Worm (Caenorhabditis elegans): ENCODE data around the gene gcy-20.

ce11 chrV:16282147-16282546 is 28.6 kb upstream of the gcy-20 start, which contains the start of gene F28G4.2:
- TF ChIP-seq ama-1 (optimal IDR thresholded peaks at IDR 0.05) (no peak), hmbx-1 (tag; optimal IDR thresholded peaks at IDR 0.05) (no peak), pes-1 (GFP tag; IDR thresholded peaks at IDR 0.05) (no peak), sea-1 (GFP tag; conservative IDR thresholded peaks at IDR 0.05) (no peak), tbx-37 (GFP tag; conservative IDR thresholded peaks at IDR 0.05) (no peak), flt-1 (GFP tag; IDR thresholded peaks at IDR 0.05) (no peak), scrt-1 (GFP tag; IDR thresholded peaks at IDR 0.05) (no peak), aly-1 (tag; optimal IDR thresholded peaks at IDR 0.05) (no peak), hnd-1 (tag; optimal IDR thresholded peaks at IDR 0.05) (no peak), B0310.2 (tag; optimal IDR thresholded peaks at IDR 0.05) (no peak), hmg-4 (GFP tag; optimal IDR thresholded peaks at IDR 0.05) (no peak), ceh-13 (GFP tag; optimal IDR thresholded peaks at IDR 0.05) (no peak), ets-7 (tag; optimal IDR thresholded peaks at IDR 0.05) (no peak)

Data from whole organism, early embryonic.